Worm (Caenorhabditis elegans): ENCODE results near the gene heri-1.

The heri-1 gene

DNA sequence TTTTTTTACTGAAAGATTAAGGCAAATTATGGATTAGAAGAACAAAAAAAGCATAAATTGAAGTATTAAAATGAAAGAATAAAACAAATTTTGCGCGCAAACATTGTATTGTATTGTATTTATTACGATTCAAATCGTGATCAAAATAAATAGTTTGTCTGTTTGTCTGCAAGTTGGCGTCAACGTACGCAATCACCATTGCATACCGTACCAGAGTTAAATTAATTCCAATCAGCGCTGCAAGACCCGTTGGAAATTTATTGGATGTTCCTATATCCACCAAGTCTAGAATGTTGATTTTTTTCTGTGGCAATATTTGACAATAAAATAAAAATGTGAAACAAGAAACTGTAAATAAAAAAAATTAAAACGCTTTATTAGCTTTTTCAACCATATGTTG is at the start of gene heri-1:
Gene heri-1 (minus strand): TSS at position 8 of the 400 bp plus-strand sequence.
- TF ChIP-seq ets-4 (GFP tag; optimal IDR thresholded peaks at IDR 0.05) = no peak
- TF ChIP-seq egl-44 (GFP tag; IDR thresholded peaks at IDR 0.05) = no peak
- TF ChIP-seq rpc-1 (optimal IDR thresholded peaks at IDR 0.05) = no peak
- TF ChIP-seq rpc-1 (tag; optimal IDR thresholded peaks at IDR 0.05) = no peak
- no peak for TF ChIP-seq F10E7.11 (tag; optimal IDR thresholded peaks at IDR 0.05)
- TF ChIP-seq F57C9.4 (tag; optimal IDR thresholded peaks at IDR 0.05) = no peak
- TF ChIP-seq tbp1 (GFP tag; optimal IDR thresholded peaks at IDR 0.05) = no peak
- TF ChIP-seq repo-1 (tag; optimal IDR thresholded peaks at IDR 0.05) = no peak
- TF ChIP-seq athp-1 (tag; optimal IDR thresholded peaks at IDR 0.05) = no peak
- TF ChIP-seq him-1 (tag; optimal IDR thresholded peaks at IDR 0.05) = no peak
- TF ChIP-seq lin-54 (GFP tag; optimal IDR thresholded peaks at IDR 0.05) = peak; percentile 3
- no peak for TF ChIP-seq ekl-4 (GFP tag; IDR thresholded peaks at IDR 0.05)
- TF ChIP-seq nhr-120 (GFP tag; IDR thresholded peaks at IDR 0.05) = no peak
- TF ChIP-seq xnd-1 (tag; optimal IDR thresholded peaks at IDR 0.05) = peak; percentile 46
- TF ChIP-seq madf-3 (GFP tag; IDR thresholded peaks at IDR 0.05) = no peak
- peak; percentile 83 for TF ChIP-seq F33H1.4 (GFP tag; IDR thresholded peaks at IDR 0.05)
- no peak for TF ChIP-seq bed-2 (GFP tag; IDR thresholded peaks at IDR 0.05)
- TF ChIP-seq snpc-1.1 (tag; optimal IDR thresholded peaks at IDR 0.05; ENCODE audit: insufficient read depth) = no peak
- TF ChIP-seq K11D2.4 (GFP tag; IDR thresholded peaks at IDR 0.05) = no peak
- TF ChIP-seq pha-4 (tag; optimal IDR thresholded peaks at IDR 0.05) = no peak
- TF ChIP-seq ztf-25 (GFP tag; IDR thresholded peaks at IDR 0.05) = no peak
- TF ChIP-seq snpc-4 (GFP tag; optimal IDR thresholded peaks at IDR 0.05) = no peak
- TF ChIP-seq snpc-4 (tag; optimal IDR thresholded peaks at IDR 0.05) = no peak
- no peak for TF ChIP-seq pbrm-1 (GFP tag; IDR thresholded peaks at IDR 0.05)
- TF ChIP-seq attf-6 (GFP tag; IDR thresholded peaks at IDR 0.05) = no peak
- peak; percentile 38 for TF ChIP-seq F49E8.2 (tag; optimal IDR thresholded peaks at IDR 0.05; ENCODE audit: insufficient read depth)
- TF ChIP-seq D2030.7 (GFP tag; IDR thresholded peaks at IDR 0.05) = peak; percentile 66
- no peak for TF ChIP-seq Y53G8AR.9 (GFP tag; conservative IDR thresholded peaks at IDR 0.05)
- peak; percentile 26 for TF ChIP-seq dpl-1 (GFP tag; optimal IDR thresholded peaks at IDR 0.05)
- TF ChIP-seq ama-1 (optimal IDR thresholded peaks at IDR 0.05) = no peak
- no peak for TF ChIP-seq ama-1 (GFP tag; optimal IDR thresholded peaks at IDR 0.05)
- no peak for TF ChIP-seq Y67H2A.10 (GFP tag; conservative IDR thresholded peaks at IDR 0.05)
- peak; percentile 75 for TF ChIP-seq ceh-91 (GFP tag; IDR thresholded peaks at IDR 0.05)
- peak; percentile 70 for TF ChIP-seq madf-8 (GFP tag; conservative IDR thresholded peaks at IDR 0.05)
- TF ChIP-seq F55B11.4 (tag; optimal IDR thresholded peaks at IDR 0.05; ENCODE audit: borderline replicate concordance, insufficient read depth) = no peak
- TF ChIP-seq ztf-28 (GFP tag; IDR thresholded peaks at IDR 0.05) = no peak
- no peak for TF ChIP-seq F39B2.1 (GFP tag; IDR thresholded peaks at IDR 0.05)
- no peak for TF ChIP-seq unc-130 (GFP tag; optimal IDR thresholded peaks at IDR 0.05)
- no peak for TF ChIP-seq egl-18 (GFP tag; IDR thresholded peaks at IDR 0.05)
- TF ChIP-seq ceh-40 (GFP tag; IDR thresholded peaks at IDR 0.05) = no peak
- no peak for TF ChIP-seq let-607 (tag; optimal IDR thresholded peaks at IDR 0.05)
- TF ChIP-seq cebp-2 (GFP tag; IDR thresholded peaks at IDR 0.05) = no peak
- TF ChIP-seq lsl-1 (GFP tag; optimal IDR thresholded peaks at IDR 0.05) = peak; percentile 91
- no peak for TF ChIP-seq ceh-27 (GFP tag; optimal IDR thresholded peaks at IDR 0.05)
- TF ChIP-seq efl-1 (GFP tag; optimal IDR thresholded peaks at IDR 0.05) = peak; percentile 38
- TF ChIP-seq tbx-9 (tag; optimal IDR thresholded peaks at IDR 0.05; ENCODE audit: borderline replicate concordance) = no peak
- TF ChIP-seq nhr-179 (tag; optimal IDR thresholded peaks at IDR 0.05) = no peak
- TF ChIP-seq nhr-27 (tag; optimal IDR thresholded peaks at IDR 0.05) = no peak
- TF ChIP-seq dox-1 (GFP tag; IDR thresholded peaks at IDR 0.05) = peak; percentile 18; the same call in 1 of the 2 replicates
- peak; percentile 79 for TF ChIP-seq madf-6 (GFP tag; IDR thresholded peaks at IDR 0.05)
